Fruit fly (Drosophila melanogaster) whole organism, embryonic: ENCODE results near the gene Muc18B.

ENCODE experiments used
- Abd-B ChIP-seq: fragments of 200-800 bp; sonication (Bioruptor generic); optimal IDR thresholded peaks from 2 replicates; lab custom pipeline; 2018; ENCODE audit warnings: missing biosample characterization, mild to moderate bottlenecking, missing genetic modification characterization, moderate library complexity
- Atf6 ChIP-seq: fragments of 200-800 bp; sonication (Bioruptor generic); IDR thresholded peaks from 2 replicates; pipeline ENCODE4 v1.3.6; 2022; ENCODE audit warnings: missing biosample characterization, missing genetic modification characterization
- B-H2 ChIP-seq: fragments of 200-800 bp; sonication (Bioruptor generic); optimal IDR thresholded peaks from 2 replicates; lab custom pipeline; 2018; ENCODE audit warnings: missing biosample characterization, mild to moderate bottlenecking, missing genetic modification characterization
- CG10147 ChIP-seq: fragments of 200-800 bp; sonication (Bioruptor generic); optimal IDR thresholded peaks from 2 replicates; lab custom pipeline; 2019; ENCODE audit warnings: missing biosample characterization, mild to moderate bottlenecking, missing genetic modification characterization, moderate library complexity
- CG10209 ChIP-seq: fragments of 200-800 bp; sonication (Bioruptor generic); optimal IDR thresholded peaks from 3 replicates; lab custom pipeline; 2017; ENCODE audit warnings: missing biosample characterization, mild to moderate bottlenecking, missing genetic modification characterization, missing genetic modification reagents
- CG10274 ChIP-seq: fragments of 200-800 bp; sonication (Bioruptor generic); optimal IDR thresholded peaks from 3 replicates; lab custom pipeline; 2017; ENCODE audit warnings: missing biosample characterization, mild to moderate bottlenecking, missing genetic modification characterization
- CG10431 ChIP-seq: fragments of 200-800 bp; sonication (Bioruptor generic); optimal IDR thresholded peaks from 3 replicates; lab custom pipeline; 2018; ENCODE audit warnings: missing biosample characterization, mild to moderate bottlenecking, missing genetic modification characterization
- CG10462 ChIP-seq: fragments of 200-800 bp; sonication (Bioruptor generic); optimal IDR thresholded peaks from 2 replicates; lab custom pipeline; 2016; ENCODE audit warnings: missing biosample characterization, missing genetic modification characterization
- CG12155 ChIP-seq: fragments of 200-800 bp; sonication (Bioruptor generic); optimal IDR thresholded peaks from 3 replicates; lab custom pipeline; 2016; ENCODE audit warnings: missing biosample characterization, missing genetic modification characterization
- CG12769 ChIP-seq: fragments of 200-800 bp; sonication (Bioruptor generic); optimal IDR thresholded peaks from 2 replicates; lab custom pipeline; 2019; ENCODE audit warnings: missing biosample characterization, mild to moderate bottlenecking, missing genetic modification characterization, moderate library complexity
- CG13624 ChIP-seq: fragments of 200-800 bp; sonication (Bioruptor generic); optimal IDR thresholded peaks from 2 replicates; lab custom pipeline; 2016; ENCODE audit warnings: missing biosample characterization, missing genetic modification characterization
- CG13775 ChIP-seq: fragments of 200-800 bp; sonication (Bioruptor generic); optimal IDR thresholded peaks from 3 replicates; lab custom pipeline; 2017; ENCODE audit warnings: missing biosample characterization, mild to moderate bottlenecking, missing genetic modification characterization
- CG18764 ChIP-seq: fragments of 200-800 bp; sonication (Bioruptor generic); optimal IDR thresholded peaks from 3 replicates; lab custom pipeline; 2016; ENCODE audit warnings: missing biosample characterization, missing genetic modification characterization
- CG2120 ChIP-seq: fragments of 200-800 bp; sonication (Bioruptor generic); optimal IDR thresholded peaks from 3 replicates; lab custom pipeline; 2016; ENCODE audit warnings: missing biosample characterization, missing genetic modification characterization
- CG31388 ChIP-seq: fragments of 200-800 bp; sonication (Bioruptor generic); optimal IDR thresholded peaks from 2 replicates; lab custom pipeline; 2016; ENCODE audit warnings: missing biosample characterization, missing genetic modification characterization
- CG34376 ChIP-seq: fragments of 200-800 bp; sonication (Bioruptor generic); optimal IDR thresholded peaks from 2 replicates; lab custom pipeline; 2018; ENCODE audit warnings: missing biosample characterization, mild to moderate bottlenecking, missing genetic modification characterization
- CG4282 ChIP-seq: fragments of 200-800 bp; sonication (Bioruptor generic); optimal IDR thresholded peaks from 2 replicates; lab custom pipeline; 2016; ENCODE audit warnings: missing biosample characterization, missing genetic modification characterization
- CG6791 ChIP-seq: fragments of 200-800 bp; sonication (Bioruptor generic); IDR thresholded peaks from 3 replicates; pipeline ENCODE4 v1.3.6; 2022; ENCODE audit warnings: missing biosample characterization, missing genetic modification characterization; ENCODE audit not compliant: partially characterized antibody
- CG7928 ChIP-seq: fragments of 200-800 bp; sonication (Bioruptor generic); optimal IDR thresholded peaks from 2 replicates; lab custom pipeline; 2017; ENCODE audit warnings: missing biosample characterization, mild to moderate bottlenecking, missing genetic modification characterization
- CG9215 ChIP-seq: fragments of 200-800 bp; sonication (Bioruptor generic); IDR thresholded peaks from 2 replicates; pipeline ENCODE4 v1.3.6; 2022; ENCODE audit warnings: missing biosample characterization, missing genetic modification characterization
- CG9437 ChIP-seq: fragments of 200-800 bp; sonication (Bioruptor generic); optimal IDR thresholded peaks from 2 replicates; lab custom pipeline; 2018; ENCODE audit warnings: missing biosample characterization, mild to moderate bottlenecking, missing genetic modification characterization
- CkIIα-i1 ChIP-seq: fragments of 200-800 bp; sonication (Bioruptor generic); IDR thresholded peaks from 2 replicates; pipeline ENCODE4 v1.3.6; 2022; ENCODE audit warnings: missing biosample characterization, missing genetic modification characterization
- Elba2 ChIP-seq: fragments of 200-800 bp; sonication (Bioruptor generic); optimal IDR thresholded peaks from 3 replicates; lab custom pipeline; 2016; ENCODE audit warnings: missing biosample characterization, missing genetic modification characterization
- Fer1 ChIP-seq: fragments of 200-800 bp; sonication (Bioruptor generic); optimal IDR thresholded peaks from 2 replicates; lab custom pipeline; 2017; ENCODE audit warnings: missing biosample characterization, mild to moderate bottlenecking, missing genetic modification characterization
- H15 ChIP-seq: fragments of 200-800 bp; sonication (Bioruptor generic); IDR thresholded peaks from 3 replicates; pipeline ENCODE4 v1.3.6; 2022; ENCODE audit warnings: missing biosample characterization, missing genetic modification characterization
- HLH4C ChIP-seq: fragments of 200-800 bp; sonication (Bioruptor generic); IDR thresholded peaks from 3 replicates; pipeline ENCODE4 v1.3.6; 2022; ENCODE audit warnings: missing biosample characterization, missing genetic modification characterization; ENCODE audit not compliant: partially characterized antibody
- HmgD ChIP-seq: fragments of 200-800 bp; sonication (Bioruptor generic); optimal IDR thresholded peaks from 3 replicates; lab custom pipeline; 2016; ENCODE audit warnings: missing biosample characterization, missing genetic modification characterization
- Neu2 ChIP-seq: fragments of 200-800 bp; sonication (Bioruptor generic); optimal IDR thresholded peaks from 3 replicates; lab custom pipeline; 2016; ENCODE audit warnings: missing biosample characterization, missing genetic modification characterization, borderline replicate concordance
- Nf-YB ChIP-seq: fragments of 200-800 bp; sonication (Bioruptor generic); optimal IDR thresholded peaks from 3 replicates; lab custom pipeline; 2019; ENCODE audit warnings: missing biosample characterization, mild to moderate bottlenecking, missing genetic modification characterization, moderate library complexity
- Oli ChIP-seq: fragments of 200-800 bp; sonication (Bioruptor generic); optimal IDR thresholded peaks from 2 replicates; lab custom pipeline; 2018; ENCODE audit warnings: missing biosample characterization, mild to moderate bottlenecking, missing genetic modification characterization, moderate library complexity
- Ravus ChIP-seq: fragments of 200-800 bp; sonication (Bioruptor generic); IDR thresholded peaks from 2 replicates; pipeline ENCODE4 v1.3.6; 2022; ENCODE audit warnings: missing biosample characterization, missing genetic modification characterization
- TFAM ChIP-seq: fragments of 200-800 bp; sonication (Bioruptor generic); optimal IDR thresholded peaks from 2 replicates; lab custom pipeline; 2017; ENCODE audit warnings: missing biosample characterization, missing genetic modification characterization, inconsistent platforms
- ab ChIP-seq: fragments of 200-800 bp; sonication (Bioruptor generic); optimal IDR thresholded peaks from 2 replicates; lab custom pipeline; 2016; ENCODE audit warnings: missing biosample characterization, missing genetic modification characterization
- br ChIP-seq: fragments of >200 bp; optimal IDR thresholded peaks from 2 replicates; lab custom pipeline; 2017
- cg ChIP-seq: fragments of 200-800 bp; sonication (Bioruptor generic); optimal IDR thresholded peaks from 3 replicates; lab custom pipeline; 2019; ENCODE audit warnings: missing biosample characterization, mild to moderate bottlenecking, missing genetic modification characterization, moderate library complexity
- crc ChIP-seq: fragments of 200-800 bp; sonication (Bioruptor generic); optimal IDR thresholded peaks from 2 replicates; lab custom pipeline; 2016; ENCODE audit warnings: missing biosample characterization, missing genetic modification characterization
- ewg ChIP-seq: fragments of 200-800 bp; sonication (Bioruptor generic); optimal IDR thresholded peaks from 3 replicates; lab custom pipeline; 2017; ENCODE audit warnings: mild to moderate bottlenecking, missing biosample characterization, missing genetic modification reagents, missing genetic modification characterization
- gce ChIP-seq: fragments of 200-800 bp; sonication (Bioruptor generic); IDR thresholded peaks from 3 replicates; pipeline ENCODE4 v1.3.6; 2022; ENCODE audit warnings: missing biosample characterization, missing genetic modification characterization
- gro ChIP-seq: fragments of 200-800 bp; sonication (Bioruptor generic); optimal IDR thresholded peaks from 2 replicates; lab custom pipeline; 2016; ENCODE audit warnings: missing biosample characterization, missing genetic modification characterization
- kah ChIP-seq: fragments of 200-800 bp; sonication (Bioruptor generic); optimal IDR thresholded peaks from 2 replicates; lab custom pipeline; 2018; ENCODE audit warnings: missing biosample characterization, mild to moderate bottlenecking, missing genetic modification characterization
- lilli ChIP-seq: fragments of 200-800 bp; sonication (Bioruptor generic); optimal IDR thresholded peaks from 3 replicates; lab custom pipeline; 2016; ENCODE audit warnings: missing biosample characterization, missing genetic modification characterization
- lov ChIP-seq, 2 experiments: fragments of 200-800 bp in 1 of 2; fragments of >200 bp in 1 of 2; sonication (Bioruptor generic) in 1 of 2; IDR thresholded peaks in 1 of 2; optimal IDR thresholded peaks in 1 of 2; 2 replicates in 1 of 2; 3 replicates in 1 of 2; pipeline versions ENCODE4 v1.3.6 to Lab custom; 2017 to 2022; ENCODE audit warnings: missing biosample characterization in 1 of 2, missing genetic modification characterization in 1 of 2
- odd ChIP-seq: fragments of 200-800 bp; sonication (Bioruptor generic); optimal IDR thresholded peaks from 2 replicates; lab custom pipeline; 2017; ENCODE audit warnings: missing biosample characterization, mild to moderate bottlenecking, missing genetic modification characterization
- pros ChIP-seq: fragments of 200-800 bp; sonication (Bioruptor generic); optimal IDR thresholded peaks from 3 replicates; lab custom pipeline; 2019; ENCODE audit warnings: missing biosample characterization, mild to moderate bottlenecking, missing genetic modification characterization, moderate library complexity
- psq ChIP-seq: fragments of 200-800 bp; sonication (Bioruptor generic); optimal IDR thresholded peaks from 2 replicates; lab custom pipeline; 2017; ENCODE audit warnings: missing biosample characterization, missing genetic modification characterization
- run ChIP-seq: fragments of 200-800 bp; sonication (Bioruptor generic); optimal IDR thresholded peaks from 3 replicates; lab custom pipeline; 2018; ENCODE audit warnings: missing biosample characterization, mild to moderate bottlenecking, missing genetic modification characterization
- stwl ChIP-seq: fragments of 200-800 bp; sonication (Bioruptor generic); optimal IDR thresholded peaks from 3 replicates; lab custom pipeline; 2018; ENCODE audit warnings: missing biosample characterization, mild to moderate bottlenecking, missing genetic modification characterization, moderate library complexity
- trem ChIP-seq: fragments of 200-800 bp; optimal IDR thresholded peaks from 3 replicates; lab custom pipeline; 2019; ENCODE audit warnings: missing biosample characterization, mild to moderate bottlenecking, missing genetic modification characterization, moderate library complexity
- vnd ChIP-seq: fragments of 200-800 bp; sonication (Bioruptor generic); IDR thresholded peaks from 3 replicates; pipeline ENCODE4 v1.3.6; 2022; ENCODE audit warnings: missing biosample characterization, missing genetic modification characterization; ENCODE audit not compliant: partially characterized antibody
- zen2 ChIP-seq: fragments of 200-800 bp; sonication (Bioruptor generic); IDR thresholded peaks from 3 replicates; pipeline ENCODE4 v1.3.6; 2022; ENCODE audit warnings: missing biosample characterization, missing genetic modification characterization; ENCODE audit not compliant: partially characterized antibody

Muc18B gene

DNA sequence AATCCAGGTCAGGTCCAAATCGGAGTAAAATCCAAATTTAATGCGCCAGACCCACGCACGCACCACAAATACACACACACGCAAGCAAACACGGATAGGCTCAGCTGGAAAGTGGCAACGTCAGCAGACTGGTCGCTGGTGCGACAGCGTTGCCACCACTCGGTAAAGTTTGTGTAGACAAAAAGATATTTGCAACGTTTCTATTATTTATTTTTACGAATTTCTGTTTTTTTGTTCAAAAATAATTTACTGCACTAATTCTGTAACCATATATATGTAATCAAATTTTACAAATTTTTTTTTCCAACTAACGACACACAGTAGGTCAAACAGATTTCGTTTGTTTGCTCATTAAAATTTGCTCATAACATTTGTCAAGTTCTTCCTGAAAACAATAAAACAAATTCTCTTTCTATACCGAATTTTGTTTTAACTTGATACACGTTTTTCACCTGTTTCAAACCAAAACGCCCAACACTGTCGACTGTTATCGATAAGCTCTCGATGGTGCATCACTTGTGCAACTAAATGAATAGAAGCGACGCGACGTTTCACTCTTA is 35.5 kb upstream of the Muc18B start, which contains the start of the genes CG7556 and CG7453 (continued):
- TF ChIP-seq Oli (tag; lab: Kevin White, UChicago), result peak; percentile 69
- TF ChIP-seq Fer1 (GFP tag; lab: Kevin White, UChicago), result peak; percentile 71
- TF ChIP-seq ewg (GFP tag; lab: Kevin White, UChicago), result peak; percentile 64
- TF ChIP-seq CG4282 (GFP tag; lab: Kevin White, UChicago), result no peak
- no peak for TF ChIP-seq run
- TF ChIP-seq CG34376 (GFP tag; lab: Kevin White, UChicago), result peak; percentile 54
- peak; percentile 9 for TF ChIP-seq CG31388
- no peak for TF ChIP-seq Neu2 (GFP tag; lab: Kevin White, UChicago)
- TF ChIP-seq stwl (tag; lab: Kevin White, UChicago), result peak; percentile 2
- peak; percentile 65 for TF ChIP-seq CG12155 (GFP tag; lab: Kevin White, UChicago)
- TF ChIP-seq CG13775 (GFP tag; lab: Kevin White, UChicago), result peak; percentile 83
- peak; percentile 79 for TF ChIP-seq CG13624 (GFP tag; lab: Kevin White, UChicago)
- peak; percentile 89 for TF ChIP-seq CG2120 (GFP tag; lab: Kevin White, UChicago)
- peak; percentile 66 for TF ChIP-seq gro (GFP tag; lab: Kevin White, UChicago)
- TF ChIP-seq trem (tag; lab: Kevin White, UChicago), result peak; percentile 65
- TF ChIP-seq CG9437, result peak; percentile 54
- TF ChIP-seq Ravus (GFP tag; lab: Robert Waterston, UW), result no peak
- peak; percentile 59 for TF ChIP-seq CG10462 (GFP tag; lab: Kevin White, UChicago)
- TF ChIP-seq ab (GFP tag; lab: Kevin White, UChicago), result peak; percentile 55
- peak; percentile 51 for TF ChIP-seq Nf-YB (GFP tag; lab: Kevin White, UChicago)
- TF ChIP-seq vnd (GFP tag; lab: Robert Waterston, UW), result no peak
- TF ChIP-seq TFAM (GFP tag; lab: Kevin White, UChicago), result no peak
- no peak for TF ChIP-seq kah (GFP tag; lab: Kevin White, UChicago)
- TF ChIP-seq zen2 (GFP tag; lab: Robert Waterston, UW), result no peak
- peak; percentile 18 for TF ChIP-seq crc (GFP tag; lab: Kevin White, UChicago)
- no peak for TF ChIP-seq CG12769 (tag; lab: Kevin White, UChicago)
- TF ChIP-seq HmgD (GFP tag; lab: Kevin White, UChicago), result peak; percentile 28
- TF ChIP-seq Elba2 (GFP tag; lab: Kevin White, UChicago), result no peak
- peak; percentile 65 for TF ChIP-seq CG10209 (GFP tag; lab: Kevin White, UChicago)
- peak; percentile 76 for TF ChIP-seq cg
- peak; percentile 32 for TF ChIP-seq CG7928 (GFP tag; lab: Kevin White, UChicago)
- TF ChIP-seq CG9215 (GFP tag; lab: Robert Waterston, UW), result peak; percentile 64
- no peak for TF ChIP-seq pros (GFP tag; lab: Kevin White, UChicago)
- TF ChIP-seq CG10147, result peak; percentile 68
- TF ChIP-seq Abd-B (GFP tag; lab: Kevin White, UChicago), result peak; percentile 76
- no peak for TF ChIP-seq CG6791 (GFP tag; lab: Robert Waterston, UW)
- TF ChIP-seq odd, result peak; percentile 58
- no peak for TF ChIP-seq lov (optimal IDR thresholded peaks at IDR 0.05; lab: Kevin White, UChicago)
- TF ChIP-seq lov (GFP tag; IDR thresholded peaks at IDR 0.05; lab: Robert Waterston, UW), result no peak
- TF ChIP-seq gce, result no peak
- peak; percentile 29 for TF ChIP-seq psq (GFP tag; lab: Kevin White, UChicago)
- TF ChIP-seq lilli (GFP tag; lab: Kevin White, UChicago), result peak; percentile 87
- TF ChIP-seq Atf6, result peak; percentile 66
- no peak for TF ChIP-seq HLH4C (GFP tag; lab: Robert Waterston, UW)
- TF ChIP-seq H15 (GFP tag; lab: Robert Waterston, UW), result peak; percentile 38; the same call in 1 of the 3 replicates
- peak; percentile 18 for TF ChIP-seq CG10431 (GFP tag; lab: Kevin White, UChicago)
- no peak for TF ChIP-seq CkIIα-i1 (GFP tag; lab: Robert Waterston, UW)
- TF ChIP-seq CG18764 (GFP tag; lab: Kevin White, UChicago), result peak; percentile 58
- peak; percentile 17 for TF ChIP-seq CG10274 (GFP tag; lab: Kevin White, UChicago)
- no peak for TF ChIP-seq br (lab: Kevin White, UChicago)
- peak; percentile 35 for TF ChIP-seq B-H2 (GFP tag; lab: Kevin White, UChicago)
